Fruit fly (Drosophila melanogaster): ENCODE results near the gene Ada2b.

- TF ChIP-seq CG10631 (GFP tag; optimal IDR thresholded peaks at IDR 0.05) (no peak), CG9139 (GFP tag; optimal IDR thresholded peaks at IDR 0.05) (no peak), CG6276 (GFP tag; optimal IDR thresholded peaks at IDR 0.05) (no peak), dsx (GFP tag; optimal IDR thresholded peaks at IDR 0.05; ENCODE audit: poor library complexity, severe bottlenecking) (no peak), Ets96B (tag; optimal IDR thresholded peaks at IDR 0.05) (no peak), Lpt (GFP tag; optimal IDR thresholded peaks at IDR 0.05) (no peak), svp (GFP tag) (no peak), OdsH (GFP tag; optimal IDR thresholded peaks at IDR 0.05) (no peak), eg (GFP tag; IDR thresholded peaks at IDR 0.05) (no peak; the same call in 2 of the 3 replicates), Gug (GFP tag; IDR thresholded peaks at IDR 0.05) (no peak)
Observed at dm6 chr3R:8212594-8212993, 27.7 kb downstream of the Ada2b start.

Measured in whole organism, prepupa.